Worm (Caenorhabditis elegans) whole organism, late embryonic: ENCODE data around the gene T11G6.2.

Experiments used
- ceh-34 ChIP-seq: sonication (generic microtip); optimal IDR thresholded peaks from 2 replicates; lab custom pipeline; 2016; ENCODE audit warnings: mild to moderate bottlenecking, missing genetic modification characterization, missing compliant biosample characterization
- ceh-48 ChIP-seq: sonication (generic microtip); optimal IDR thresholded peaks from 2 replicates; lab custom pipeline; 2016; ENCODE audit warnings: missing genetic modification characterization, inconsistent platforms, missing compliant biosample characterization
- pha-4 ChIP-seq: fragments of 150-350 bp; optimal IDR thresholded peaks from 2 replicates; lab custom pipeline; 2018; ENCODE audit warnings: missing biosample characterization, missing genetic modification reagents, missing genetic modification characterization
- sox-4 ChIP-seq: sonication (generic microtip); optimal IDR thresholded peaks from 2 replicates; lab custom pipeline; 2017; ENCODE audit warnings: mild to moderate bottlenecking, missing genetic modification characterization, inconsistent platforms, missing compliant biosample characterization
- syd-9 ChIP-seq: sonication (generic microtip); optimal IDR thresholded peaks from 2 replicates; lab custom pipeline; 2016; ENCODE audit warnings: mild to moderate bottlenecking, missing genetic modification characterization, moderate library complexity, missing compliant biosample characterization
- unc-55 ChIP-seq: sonication (generic microtip); optimal IDR thresholded peaks from 2 replicates; lab custom pipeline; 2017; ENCODE audit warnings: missing biosample characterization, missing genetic modification reagents, missing genetic modification characterization

ce11 chrIV:10861102-10861501 lies 2.8 kb upstream of the T11G6.2 start, which contains the start of gene rbm-22:
- no peak for TF ChIP-seq sox-4 (tag; lab: Kevin White, UChicago)
- no peak for TF ChIP-seq ceh-34 (tag; lab: Kevin White, UChicago)
- TF ChIP-seq ceh-48 (tag; lab: Kevin White, UChicago), result peak; percentile 5
- TF ChIP-seq pha-4 (tag; lab: Kevin White, UChicago), result no peak
- no peak for TF ChIP-seq unc-55 (GFP tag; lab: Kevin White, UChicago)
- no peak for TF ChIP-seq syd-9
